Worm (Caenorhabditis elegans): ENCODE measurements around the gene gskl-1.
"Not testable (repeated sequence)": the region's sequence is repeated elsewhere in the genome, so short reads cannot be mapped to it uniquely, and the experiment has no call there.

Gene gskl-1

DNA sequence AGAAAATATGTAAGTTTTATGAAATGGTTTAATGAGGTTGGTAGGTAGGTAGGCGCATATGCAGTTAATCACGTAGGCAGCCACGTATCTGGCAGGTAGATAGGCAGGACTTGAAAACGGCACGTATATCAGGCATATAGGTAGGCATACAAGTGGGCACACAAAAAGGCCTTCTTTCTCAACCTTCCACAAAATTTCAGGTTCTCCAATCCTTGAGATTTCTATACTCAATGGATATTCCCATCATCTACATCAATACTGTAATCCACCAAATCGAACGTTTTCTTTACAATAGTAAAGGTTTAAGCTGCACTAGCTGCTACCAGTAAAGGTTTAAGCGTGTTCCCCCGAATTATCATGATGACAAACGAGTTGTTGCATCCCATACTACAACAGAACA lies 15.1 kb upstream of the gskl-1 start:
- no peak for TF ChIP-seq tbx-2 (tag; optimal IDR thresholded peaks at IDR 0.05)
- TF ChIP-seq elt-2 (tag; optimal IDR thresholded peaks at IDR 0.05), result no peak

DNA sequence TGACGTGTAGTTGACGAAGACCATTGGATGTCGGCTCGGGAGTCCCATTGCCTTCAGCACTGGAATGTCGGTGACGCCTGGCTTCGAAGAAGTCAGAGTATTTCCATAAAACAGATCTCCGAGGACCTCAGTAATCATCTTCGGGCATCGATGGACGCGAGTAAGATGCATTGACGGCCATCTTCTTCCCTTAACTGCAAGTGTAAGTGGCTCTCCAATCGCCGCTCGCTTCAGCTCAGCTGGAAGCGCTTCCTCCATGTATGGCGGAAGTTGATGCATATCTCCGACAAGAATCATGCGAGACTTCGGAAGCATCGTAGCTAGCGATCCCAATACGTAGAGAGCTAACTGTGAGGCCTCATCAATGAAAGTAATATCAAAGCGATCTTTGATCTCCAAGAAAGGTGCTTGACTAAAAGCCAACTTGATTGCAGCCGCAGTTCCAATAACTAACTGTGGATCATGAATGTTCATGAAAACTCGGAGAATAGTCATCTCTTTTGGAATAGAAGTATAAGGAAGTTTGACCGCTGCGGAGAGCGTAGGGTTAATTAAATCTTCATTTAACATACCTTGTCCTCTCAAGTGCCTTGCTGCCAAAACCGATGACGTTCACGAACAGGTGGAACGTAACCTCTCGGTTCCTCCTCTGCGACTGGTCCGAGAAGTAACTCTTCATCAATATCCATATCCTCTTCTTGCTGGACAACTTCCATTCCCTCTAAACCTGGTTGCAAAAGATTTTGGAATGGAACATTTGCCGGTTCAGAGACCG lies 13.2 kb upstream of the gskl-1 start:
- TF ChIP-seq che-1 (tag; optimal IDR thresholded peaks at IDR 0.05) (no peak), pha-2 (tag; optimal IDR thresholded peaks at IDR 0.05) (no peak), ahr-1 (tag; optimal IDR thresholded peaks at IDR 0.05) (no peak), pqm-1 (tag; optimal IDR thresholded peaks at IDR 0.05) (no peak), zip-5 (tag; optimal IDR thresholded peaks at IDR 0.05) (no peak), unc-3 (GFP tag; conservative IDR thresholded peaks at IDR 0.05) (no peak), unc-3 (tag; optimal IDR thresholded peaks at IDR 0.05) (no peak), fkh-6 (tag; optimal IDR thresholded peaks at IDR 0.05) (no peak), nhr-11 (tag; optimal IDR thresholded peaks at IDR 0.05) (no peak), npax-4 (tag; optimal IDR thresholded peaks at IDR 0.05) (no peak), sdc-2 (tag; optimal IDR thresholded peaks at IDR 0.05) (no peak), ztf-16 (tag; optimal IDR thresholded peaks at IDR 0.05) (no peak), ceh-22 (tag; optimal IDR thresholded peaks at IDR 0.05) (no peak), sox-2 (GFP tag; IDR thresholded peaks at IDR 0.05) (no peak), ceh-9 (tag; optimal IDR thresholded peaks at IDR 0.05) (no peak), gmeb-2 (tag; optimal IDR thresholded peaks at IDR 0.05) (no peak), elt-2 (tag; optimal IDR thresholded peaks at IDR 0.05) (no peak), hlh-13 (GFP tag; optimal IDR thresholded peaks at IDR 0.05) (no peak), nfya-1 (tag; optimal IDR thresholded peaks at IDR 0.05) (no peak), unc-55 (GFP tag; optimal IDR thresholded peaks at IDR 0.05) (no peak)

DNA sequence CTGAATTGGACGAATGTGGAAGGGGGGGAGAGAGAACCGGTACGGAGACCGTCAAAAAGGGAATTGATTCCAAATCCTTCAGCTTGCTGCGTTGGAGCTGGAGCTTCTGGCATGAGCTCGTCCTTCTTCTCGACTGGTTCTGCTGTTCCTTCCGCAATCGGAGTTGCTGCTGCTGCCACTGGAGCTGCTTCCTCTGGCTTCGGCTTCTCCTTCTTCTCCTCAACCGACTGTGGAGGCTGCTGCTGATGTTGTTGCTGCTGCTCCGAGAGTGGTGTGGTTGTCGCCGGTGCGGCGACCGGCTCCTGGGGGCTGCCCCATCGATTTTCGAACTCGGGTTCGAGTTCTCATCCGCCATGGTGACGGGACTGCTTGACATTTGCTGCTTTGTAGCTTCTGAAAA lies 12.6 kb upstream of the gskl-1 start, which contains the start of gene R03D7.2:
Gene R03D7.2, minus strand, starts transcription at position 399 of the 400 bp plus-strand sequence.
- TF ChIP-seq sox-4 (tag; optimal IDR thresholded peaks at IDR 0.05) (no peak), lim-6 (tag; optimal IDR thresholded peaks at IDR 0.05) (no peak), elt-4 (tag; optimal IDR thresholded peaks at IDR 0.05) (no peak), ceh-9 (tag; optimal IDR thresholded peaks at IDR 0.05) (no peak), mec-3 (tag; optimal IDR thresholded peaks at IDR 0.05; ENCODE audit: borderline replicate concordance) (no peak), ceh-45 (GFP tag; IDR thresholded peaks at IDR 0.05) (no peak)

DNA sequence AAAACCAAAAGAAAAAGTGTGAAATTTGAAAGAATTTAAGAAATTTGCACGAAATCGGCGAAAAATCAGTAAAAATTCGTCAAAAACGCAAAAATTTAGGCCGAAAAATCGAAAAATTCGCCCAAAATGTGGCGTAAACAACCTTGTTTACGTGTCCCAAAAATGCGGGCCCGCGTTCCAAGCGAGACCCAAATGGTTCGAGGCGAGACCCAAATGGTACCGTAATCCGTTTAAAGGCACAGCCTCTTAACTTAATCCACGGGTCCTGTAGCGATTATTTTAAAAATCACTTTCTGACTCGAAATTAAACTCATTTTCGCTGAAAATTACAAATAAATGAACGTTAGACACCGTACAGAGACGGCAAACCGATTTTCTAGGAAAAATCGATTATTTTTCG lies 12.0 kb upstream of the gskl-1 start:
- no peak for TF ChIP-seq C38D4.7 (GFP tag; optimal IDR thresholded peaks at IDR 0.05)
- TF ChIP-seq elt-2 (tag; optimal IDR thresholded peaks at IDR 0.05), result no peak
- no peak for TF ChIP-seq pha-2 (tag; optimal IDR thresholded peaks at IDR 0.05)

DNA sequence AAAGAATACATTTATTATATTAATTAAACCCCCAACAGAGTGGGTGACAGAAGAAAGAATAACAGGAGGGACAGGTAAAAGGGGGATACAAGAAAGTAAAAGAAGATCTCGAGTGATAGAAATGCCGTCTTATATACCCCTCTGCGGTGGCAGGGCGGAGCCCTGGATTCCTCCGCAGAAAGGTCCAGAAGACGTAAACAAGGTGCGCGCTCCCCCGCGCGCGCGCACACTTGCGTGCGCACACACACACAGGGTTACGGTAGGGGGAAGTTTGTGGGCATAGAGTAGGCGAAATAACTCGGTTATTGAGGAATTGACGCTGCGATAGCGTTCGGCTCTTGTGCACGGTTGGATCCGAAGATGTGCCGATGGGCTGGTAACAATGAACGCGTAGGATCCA lies 5.4 kb upstream of the gskl-1 start, which contains the start of gene R03D7.15:
Gene R03D7.15, plus strand, starts transcription at position 299 of the 400 bp plus-strand sequence.
- TF ChIP-seq sox-4 (tag; optimal IDR thresholded peaks at IDR 0.05); pqm-1 (tag; optimal IDR thresholded peaks at IDR 0.05); ceh-19 (GFP tag; optimal IDR thresholded peaks at IDR 0.05): not testable (repeated sequence)

DNA sequence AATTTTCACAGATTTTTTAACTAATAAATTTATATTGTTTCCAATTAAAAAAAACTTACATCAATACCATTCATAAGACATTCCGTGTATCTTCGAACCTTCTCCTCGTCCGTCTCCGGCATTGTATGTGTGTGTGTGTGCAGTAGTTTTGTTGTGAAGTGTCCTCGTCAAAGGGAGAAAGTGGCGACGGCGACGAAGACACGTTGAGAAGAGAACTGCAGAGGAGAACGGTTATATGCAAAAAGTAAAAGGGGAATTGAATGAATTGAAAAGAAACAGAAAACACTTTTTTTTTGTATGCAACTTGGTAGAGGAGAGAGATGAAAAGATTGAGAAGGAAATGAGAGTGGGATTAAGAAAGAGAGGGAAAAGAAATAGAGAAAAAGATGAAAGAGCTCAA lies 1.9 kb upstream of the gskl-1 start:
- TF ChIP-seq ref-2 (tag; optimal IDR thresholded peaks at IDR 0.05) (peak; percentile 6), pqm-1 (tag; optimal IDR thresholded peaks at IDR 0.05) (no peak)

DNA sequence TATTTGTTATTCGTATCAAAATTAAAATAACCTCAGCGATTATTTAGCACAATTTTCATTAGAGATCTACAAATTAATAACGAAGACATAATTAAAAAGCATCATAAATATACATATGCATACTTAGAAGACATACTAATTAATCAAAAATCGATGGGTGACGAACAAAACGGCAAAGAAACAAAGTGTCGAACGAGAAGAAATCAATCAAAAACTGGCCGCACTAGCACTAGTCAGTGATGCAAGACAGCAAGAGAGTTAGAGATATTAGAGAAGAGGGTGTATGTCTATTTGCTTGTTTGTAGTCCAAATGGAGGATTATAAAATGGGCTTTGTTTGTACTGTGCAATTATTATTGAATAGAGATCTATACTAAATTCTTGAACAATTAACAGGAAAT lies 511 bp upstream of the gskl-1 start:
- no peak for TF ChIP-seq ceh-2 (tag; optimal IDR thresholded peaks at IDR 0.05)
- peak; percentile 35 for TF ChIP-seq ceh-48 (tag; optimal IDR thresholded peaks at IDR 0.05)
- TF ChIP-seq tbx-7 (tag; optimal IDR thresholded peaks at IDR 0.05), result no peak
- no peak for TF ChIP-seq pat-9 (tag; optimal IDR thresholded peaks at IDR 0.05)
- peak; percentile 78 for TF ChIP-seq unc-55 (GFP tag; optimal IDR thresholded peaks at IDR 0.05)
- TF ChIP-seq unc-42 (tag; optimal IDR thresholded peaks at IDR 0.05), result peak; percentile 2
- TF ChIP-seq ceh-31 (tag; optimal IDR thresholded peaks at IDR 0.05), result no peak
- TF ChIP-seq K02D7.2 (tag; optimal IDR thresholded peaks at IDR 0.05), result no peak
- no peak for TF ChIP-seq fkh-10 (GFP tag; optimal IDR thresholded peaks at IDR 0.05)
- no peak for TF ChIP-seq elt-2 (tag; optimal IDR thresholded peaks at IDR 0.05)
- TF ChIP-seq hlh-8 (tag; optimal IDR thresholded peaks at IDR 0.05), result no peak
- TF ChIP-seq odd-2 (tag; optimal IDR thresholded peaks at IDR 0.05), result no peak
- TF ChIP-seq unc-3 (GFP tag; conservative IDR thresholded peaks at IDR 0.05), result no peak
- TF ChIP-seq unc-3 (tag; optimal IDR thresholded peaks at IDR 0.05), result no peak
- peak; percentile 2 for TF ChIP-seq tbx-2 (tag; optimal IDR thresholded peaks at IDR 0.05)

Measured in whole organism, late embryonic.